Fruit fly (Drosophila melanogaster) whole organism, embryonic: ENCODE measurements around the gene Ppt1.
A peak's percentile ranks its signal among the peaks of the same experiment; 100 is the strongest.

Source experiments
- Aef1 ChIP-seq: fragments of 200-800 bp; sonication (Bioruptor generic); IDR thresholded peaks from 3 replicates; pipeline ENCODE4 v1.3.6; 2022; ENCODE audit warnings: missing biosample characterization, missing genetic modification characterization
- CG10366 ChIP-seq: fragments of 200-800 bp; sonication (Bioruptor generic); IDR thresholded peaks from 2 replicates; pipeline ENCODE4 v1.3.6; 2022; ENCODE audit warnings: missing biosample characterization, missing genetic modification characterization
- CG10543 ChIP-seq: fragments of 200-800 bp; sonication (Bioruptor generic); optimal IDR thresholded peaks from 3 replicates; lab custom pipeline; 2017; ENCODE audit warnings: missing biosample characterization, mild to moderate bottlenecking, missing genetic modification characterization, moderate library complexity
- CG11456 ChIP-seq: fragments of 200-800 bp; sonication (Bioruptor generic); IDR thresholded peaks from 3 replicates; pipeline ENCODE4 v1.3.6; 2022; ENCODE audit warnings: missing biosample characterization, missing genetic modification characterization
- CG12104 ChIP-seq: fragments of 200-800 bp; sonication (Bioruptor generic); optimal IDR thresholded peaks from 3 replicates; lab custom pipeline; 2016; ENCODE audit warnings: missing biosample characterization, missing genetic modification characterization
- CG14710 ChIP-seq: fragments of 200-800 bp; sonication (Bioruptor generic); optimal IDR thresholded peaks from 3 replicates; lab custom pipeline; 2019; ENCODE audit warnings: missing biosample characterization, mild to moderate bottlenecking, missing genetic modification characterization, moderate library complexity
- CG1603 ChIP-seq: fragments of 200-800 bp; sonication (Bioruptor generic); optimal IDR thresholded peaks from 2 replicates; lab custom pipeline; 2019; ENCODE audit warnings: missing biosample characterization, mild to moderate bottlenecking, missing genetic modification characterization, moderate library complexity
- CG16815 ChIP-seq: fragments of 200-800 bp; sonication (Bioruptor generic); optimal IDR thresholded peaks from 3 replicates; lab custom pipeline; 2017; ENCODE audit warnings: missing biosample characterization, mild to moderate bottlenecking, missing genetic modification characterization
- CG18764 ChIP-seq: fragments of 200-800 bp; sonication (Bioruptor generic); optimal IDR thresholded peaks from 3 replicates; lab custom pipeline; 2016; ENCODE audit warnings: missing biosample characterization, missing genetic modification characterization
- CG30020 ChIP-seq: fragments of 200-800 bp; optimal IDR thresholded peaks from 2 replicates; lab custom pipeline; 2019; ENCODE audit warnings: missing biosample characterization, mild to moderate bottlenecking, missing genetic modification characterization, moderate library complexity
- CG30431 ChIP-seq: fragments of 200-800 bp; sonication (Bioruptor generic); optimal IDR thresholded peaks from 2 replicates; lab custom pipeline; 2017; ENCODE audit warnings: missing biosample characterization, missing genetic modification characterization
- CG32532 ChIP-seq: fragments of 200-800 bp; sonication (Bioruptor generic); IDR thresholded peaks from 2 replicates; pipeline ENCODE4 v1.3.6; 2022; ENCODE audit warnings: missing biosample characterization, missing genetic modification characterization
- CG6683 ChIP-seq: fragments of 200-800 bp; sonication (Bioruptor generic); optimal IDR thresholded peaks from 2 replicates; lab custom pipeline; 2017; ENCODE audit warnings: missing biosample characterization, mild to moderate bottlenecking, missing genetic modification characterization, missing genetic modification reagents
- CG7372 ChIP-seq: fragments of 200-800 bp; sonication (Bioruptor generic); IDR thresholded peaks from 2 replicates; pipeline ENCODE4 v1.3.6; 2022; ENCODE audit warnings: missing biosample characterization, missing genetic modification characterization
- CG7928 ChIP-seq: fragments of 200-800 bp; sonication (Bioruptor generic); optimal IDR thresholded peaks from 2 replicates; lab custom pipeline; 2017; ENCODE audit warnings: missing biosample characterization, mild to moderate bottlenecking, missing genetic modification characterization
- CG7987 ChIP-seq: fragments of 200-800 bp; sonication (Bioruptor generic); optimal IDR thresholded peaks from 2 replicates; lab custom pipeline; 2018; ENCODE audit warnings: missing biosample characterization, mild to moderate bottlenecking, missing genetic modification characterization, moderate library complexity
- CG8089 ChIP-seq: fragments of 200-800 bp; sonication (Bioruptor generic); optimal IDR thresholded peaks from 3 replicates; lab custom pipeline; 2016; ENCODE audit warnings: missing biosample characterization, missing genetic modification characterization
- CHES-1-like ChIP-seq: fragments of 200-800 bp; sonication (Bioruptor generic); optimal IDR thresholded peaks from 2 replicates; lab custom pipeline; 2016; ENCODE audit warnings: missing biosample characterization, missing genetic modification characterization
- Camta ChIP-seq: fragments of 200-800 bp; sonication (Bioruptor generic); optimal IDR thresholded peaks from 2 replicates; lab custom pipeline; 2016; ENCODE audit warnings: missing biosample characterization, missing genetic modification characterization
- D ChIP-seq, 2 experiments: fragments of 200-800 bp in 1 of 2; fragments of >200 bp in 1 of 2; sonication (Bioruptor generic) in 1 of 2; optimal IDR thresholded peaks; 2 replicates in 1 of 2; 3 replicates in 1 of 2; lab custom pipeline; 2017; ENCODE audit warnings: mild to moderate bottlenecking in 1 of 2, missing biosample characterization in 1 of 2, missing genetic modification characterization in 1 of 2, missing genetic modification reagents in 1 of 2
- Dek ChIP-seq: fragments of 200-800 bp; sonication (Bioruptor generic); optimal IDR thresholded peaks from 3 replicates; lab custom pipeline; 2019; ENCODE audit warnings: missing biosample characterization, mild to moderate bottlenecking, missing genetic modification characterization, moderate library complexity
- Drgx ChIP-seq: fragments of 200-800 bp; sonication (Bioruptor generic); IDR thresholded peaks from 2 replicates; pipeline ENCODE4 v1.3.6; 2022; ENCODE audit warnings: missing biosample characterization, missing genetic modification characterization
- Gug ChIP-seq: fragments of 200-800 bp; sonication (Bioruptor generic); IDR thresholded peaks from 4 replicates; pipeline ENCODE4 v1.3.6; 2022; ENCODE audit warnings: missing biosample characterization, missing genetic modification characterization
- Hsf ChIP-seq: fragments of 200-800 bp; sonication (Bioruptor generic); optimal IDR thresholded peaks from 3 replicates; lab custom pipeline; 2016; ENCODE audit warnings: missing biosample characterization, missing genetic modification characterization
- PHDP ChIP-seq: fragments of 200-800 bp; sonication (Bioruptor generic); optimal IDR thresholded peaks from 3 replicates; lab custom pipeline; 2018; ENCODE audit warnings: missing biosample characterization, mild to moderate bottlenecking, missing genetic modification characterization, moderate library complexity
- Poxn ChIP-seq: fragments of 200-800 bp; sonication (Bioruptor generic); IDR thresholded peaks from 2 replicates; pipeline ENCODE4 v1.3.6; 2022; ENCODE audit warnings: missing biosample characterization, missing genetic modification characterization
- Ptx1 ChIP-seq: fragments of 200-800 bp; sonication (Bioruptor generic); IDR thresholded peaks from 2 replicates; pipeline ENCODE4 v1.3.6; 2022; ENCODE audit warnings: missing biosample characterization, missing genetic modification characterization
- Spps ChIP-seq: fragments of 200-800 bp; sonication (Bioruptor generic); optimal IDR thresholded peaks from 2 replicates; lab custom pipeline; 2018; ENCODE audit warnings: missing biosample characterization, mild to moderate bottlenecking, missing genetic modification characterization
- Sry-δ ChIP-seq: fragments of 200-800 bp; sonication (Bioruptor generic); optimal IDR thresholded peaks from 2 replicates; lab custom pipeline; 2016; ENCODE audit warnings: missing biosample characterization, missing genetic modification characterization
- Xrp1 ChIP-seq: fragments of 200-800 bp; sonication (Bioruptor generic); IDR thresholded peaks from 2 replicates; pipeline ENCODE4 v1.3.6; 2022; ENCODE audit warnings: missing biosample characterization, missing genetic modification characterization
- bcd ChIP-seq: fragments of 200-800 bp; sonication (Bioruptor generic); optimal IDR thresholded peaks from 2 replicates; lab custom pipeline; 2017; ENCODE audit warnings: missing biosample characterization, mild to moderate bottlenecking, missing genetic modification characterization
- crol ChIP-seq: fragments of 200-800 bp; sonication (Bioruptor generic); IDR thresholded peaks from 2 replicates; pipeline ENCODE4 v1.3.6; 2022; ENCODE audit warnings: missing biosample characterization, missing genetic modification characterization
- crp ChIP-seq, 2 experiments: fragments of 200-800 bp; sonication (Bioruptor generic); optimal IDR thresholded peaks; 2 replicates in 1 of 2; 3 replicates in 1 of 2; lab custom pipeline; 2017; ENCODE audit warnings: missing biosample characterization in 2 of 2, missing genetic modification characterization in 2 of 2, mild to moderate bottlenecking in 1 of 2, moderate library complexity in 1 of 2
- dan ChIP-seq: fragments of 200-800 bp; sonication (Bioruptor generic); IDR thresholded peaks from 2 replicates; pipeline ENCODE4 v1.3.6; 2022; ENCODE audit warnings: missing biosample characterization, missing genetic modification characterization
- ftz-f1 ChIP-seq: fragments of 200-800 bp; sonication (Bioruptor generic); optimal IDR thresholded peaks from 2 replicates; lab custom pipeline; 2016; ENCODE audit warnings: missing biosample characterization, missing genetic modification characterization
- gfzf ChIP-seq: fragments of 200-800 bp; sonication (Bioruptor generic); optimal IDR thresholded peaks from 2 replicates; lab custom pipeline; 2016; ENCODE audit warnings: missing biosample characterization, mild to moderate bottlenecking, missing genetic modification characterization, moderate library complexity
- gro ChIP-seq: fragments of 200-800 bp; sonication (Bioruptor generic); optimal IDR thresholded peaks from 2 replicates; lab custom pipeline; 2016; ENCODE audit warnings: missing biosample characterization, missing genetic modification characterization
- ind ChIP-seq: fragments of 200-800 bp; sonication (Bioruptor generic); optimal IDR thresholded peaks from 3 replicates; lab custom pipeline; 2016; ENCODE audit warnings: missing biosample characterization, missing genetic modification characterization
- pb ChIP-seq: fragments of 200-800 bp; sonication (Bioruptor generic); optimal IDR thresholded peaks from 3 replicates; lab custom pipeline; 2016; ENCODE audit warnings: missing biosample characterization, missing genetic modification characterization
- psq ChIP-seq: fragments of 200-800 bp; sonication (Bioruptor generic); optimal IDR thresholded peaks from 2 replicates; lab custom pipeline; 2017; ENCODE audit warnings: missing biosample characterization, missing genetic modification characterization
- rib ChIP-seq: fragments of 200-800 bp; sonication (Bioruptor generic); IDR thresholded peaks from 2 replicates; pipeline ENCODE4 v1.3.6; 2022; ENCODE audit warnings: missing biosample characterization, missing genetic modification characterization
- ro ChIP-seq: fragments of 200-800 bp; sonication (Bioruptor generic); IDR thresholded peaks from 2 replicates; pipeline ENCODE4 v1.3.6; 2022; ENCODE audit warnings: missing biosample characterization, missing genetic modification characterization
- schlank ChIP-seq: fragments of 200-800 bp; sonication (Bioruptor generic); optimal IDR thresholded peaks from 2 replicates; lab custom pipeline; 2018; ENCODE audit warnings: missing biosample characterization, mild to moderate bottlenecking, missing genetic modification characterization
- sens ChIP-seq: fragments of 200-800 bp; sonication (Bioruptor generic); peaks from one replicate; lab custom pipeline; 2016; ENCODE audit warnings: missing biosample characterization, missing genetic modification characterization
- sob ChIP-seq: fragments of 200-800 bp; sonication (Bioruptor generic); IDR thresholded peaks from 2 replicates; pipeline ENCODE4 v1.3.6; 2022; ENCODE audit warnings: missing biosample characterization, missing genetic modification characterization
- tio ChIP-seq: fragments of 200-800 bp; sonication (Bioruptor generic); optimal IDR thresholded peaks from 2 replicates; lab custom pipeline; 2017; ENCODE audit warnings: missing biosample characterization, missing genetic modification characterization, inconsistent platforms
- vfl ChIP-seq: fragments of 200-800 bp; sonication (Bioruptor generic); optimal IDR thresholded peaks from 2 replicates; lab custom pipeline; 2016; ENCODE audit warnings: missing biosample characterization, missing genetic modification characterization
- wdn ChIP-seq: fragments of 200-800 bp; sonication (Bioruptor generic); IDR thresholded peaks from 2 replicates; pipeline ENCODE4 v1.3.6; 2022; ENCODE audit warnings: missing biosample characterization, missing genetic modification characterization
- wor ChIP-seq: fragments of 200-800 bp; sonication (Bioruptor generic); IDR thresholded peaks from 2 replicates; pipeline ENCODE4 v1.3.6; 2022; ENCODE audit warnings: missing biosample characterization, missing genetic modification characterization

Ppt1 gene

dm6 chrX:8714064-8715046, 24.3 kb upstream of the Ppt1 start, which contains the start of the genes CG2004 and CG1785 (continued):
- no peak for TF ChIP-seq D (optimal IDR thresholded peaks at IDR 0.05; lab: Kevin White, UChicago)
- TF ChIP-seq D (GFP tag; optimal IDR thresholded peaks at IDR 0.05; lab: Kevin White, UChicago) = peak; percentile 87
- peak; percentile 83 for TF ChIP-seq bcd (GFP tag; lab: Kevin White, UChicago)
- peak; percentile 78 for TF ChIP-seq CG7987
- TF ChIP-seq CG10543 (GFP tag; lab: Kevin White, UChicago) = peak; percentile 94
- TF ChIP-seq Drgx = peak; percentile 82
- peak; percentile 80 for TF ChIP-seq CG1603 (tag; lab: Kevin White, UChicago)
- TF ChIP-seq sens (GFP tag; lab: Kevin White, UChicago) = peak; percentile 96
- TF ChIP-seq Xrp1 (GFP tag; lab: Robert Waterston, UW) = peak; percentile 96
- peak; percentile 72 for TF ChIP-seq schlank (tag; lab: Kevin White, UChicago)
- peak; percentile 92 for TF ChIP-seq CG14710 (tag; lab: Kevin White, UChicago)
- TF ChIP-seq wdn (GFP tag; lab: Robert Waterston, UW) = peak; percentile 82
- peak; percentile 83 for TF ChIP-seq ro (GFP tag; lab: Robert Waterston, UW)
- peak; percentile 17 for TF ChIP-seq gro (GFP tag; lab: Kevin White, UChicago)
- peak; percentile 32; the same call in 1 of the 2 replicates for TF ChIP-seq crol (GFP tag; lab: Robert Waterston, UW)
- TF ChIP-seq CG7928 (GFP tag; lab: Kevin White, UChicago) = peak; percentile 67
- peak; percentile 81 for TF ChIP-seq dan (GFP tag; lab: Robert Waterston, UW)
- TF ChIP-seq PHDP (tag; lab: Kevin White, UChicago) = peak; percentile 84
- TF ChIP-seq crp (GFP tag; optimal IDR thresholded peaks at IDR 0.05; lab: Kevin White, UChicago) = peak; percentile 82 to 97
- peak; percentile 71 for TF ChIP-seq Spps (tag; lab: Kevin White, UChicago)
- TF ChIP-seq CG12104 (GFP tag; lab: Kevin White, UChicago) = peak; percentile 83
- TF ChIP-seq Gug (GFP tag; lab: Robert Waterston, UW) = peak; percentile 94
- TF ChIP-seq CG7372 (GFP tag; lab: Robert Waterston, UW) = peak; percentile 92
- TF ChIP-seq ind (GFP tag; lab: Kevin White, UChicago) = peak; percentile 91
- peak; percentile 72 for TF ChIP-seq CHES-1-like
- TF ChIP-seq Dek (tag; lab: Kevin White, UChicago) = peak; percentile 84
- TF ChIP-seq psq (GFP tag; lab: Kevin White, UChicago) = peak; percentile 77
- peak; percentile 89 for TF ChIP-seq rib (GFP tag; lab: Robert Waterston, UW)
- peak; percentile 93 for TF ChIP-seq Aef1 (GFP tag; lab: Robert Waterston, UW)
- peak; percentile 94 for TF ChIP-seq CG10366 (GFP tag; lab: Robert Waterston, UW)
- no peak for TF ChIP-seq tio (GFP tag; lab: Kevin White, UChicago)
- TF ChIP-seq pb (GFP tag; lab: Kevin White, UChicago) = no peak
- TF ChIP-seq CG11456 (GFP tag; lab: Robert Waterston, UW) = peak; percentile 94
- TF ChIP-seq CG30431 (GFP tag; lab: Kevin White, UChicago) = peak; percentile 88
- peak; percentile 71 for TF ChIP-seq Camta (GFP tag; lab: Kevin White, UChicago)
- TF ChIP-seq CG8089 (GFP tag; lab: Kevin White, UChicago) = peak; percentile 71
- peak; percentile 91 for TF ChIP-seq vfl
- peak; percentile 96 for TF ChIP-seq sob
- TF ChIP-seq Hsf (GFP tag; lab: Kevin White, UChicago) = peak; percentile 90
- peak; percentile 19 for TF ChIP-seq gfzf
- TF ChIP-seq CG30020 (tag; lab: Kevin White, UChicago) = peak; percentile 71
- TF ChIP-seq wor (GFP tag; lab: Robert Waterston, UW) = peak; percentile 85
- peak; percentile 82 for TF ChIP-seq CG6683 (GFP tag; lab: Kevin White, UChicago)
- peak; percentile 89 for TF ChIP-seq CG18764 (GFP tag; lab: Kevin White, UChicago)
- TF ChIP-seq CG32532 (GFP tag; lab: Robert Waterston, UW) = peak; percentile 94
- peak; percentile 96 for TF ChIP-seq Ptx1 (GFP tag; lab: Robert Waterston, UW)
- TF ChIP-seq CG16815 (GFP tag; lab: Kevin White, UChicago) = peak; percentile 90
- TF ChIP-seq Sry-δ (GFP tag; lab: Kevin White, UChicago) = peak; percentile 87
- TF ChIP-seq ftz-f1 (GFP tag; lab: Kevin White, UChicago) = peak; percentile 56
- peak; percentile 74 for TF ChIP-seq Poxn (GFP tag; lab: Robert Waterston, UW)
